Fruit fly (Drosophila melanogaster) whole organism, wandering third instar larva: Measurements from ENCODE around the gene Dnaaf5.

Experiments used
- Abd-B ChIP-seq: fragments of >200 bp; optimal IDR thresholded peaks from 2 replicates; lab custom pipeline; 2017; ENCODE audit warnings: missing biosample characterization, missing genetic modification characterization
- CG32264 ChIP-seq: fragments of 200-800 bp; sonication (Bioruptor generic); optimal IDR thresholded peaks from 2 replicates; lab custom pipeline; 2016; ENCODE audit warnings: missing biosample characterization, missing genetic modification characterization
- CG9705 ChIP-seq: fragments of 200-800 bp; sonication (Bioruptor generic); optimal IDR thresholded peaks from 2 replicates; lab custom pipeline; 2018; ENCODE audit warnings: missing biosample characterization, mild to moderate bottlenecking, missing genetic modification characterization
- CrebA ChIP-seq: fragments of 200-800 bp; sonication (Bioruptor generic); optimal IDR thresholded peaks from 2 replicates; lab custom pipeline; 2016; ENCODE audit warnings: missing biosample characterization, mild to moderate bottlenecking, missing genetic modification characterization, borderline replicate concordance
- Dfd ChIP-seq: fragments of >200 bp; optimal IDR thresholded peaks from 2 replicates; lab custom pipeline; 2017; ENCODE audit warnings: missing biosample characterization, missing genetic modification characterization
- Dif ChIP-seq: fragments of 200-275, 200-300 bp; sonication (Bioruptor generic); optimal IDR thresholded peaks from 2 replicates; lab custom pipeline; 2018; ENCODE audit warnings: missing biosample characterization, missing genetic modification characterization; ENCODE audit not compliant: partially characterized antibody
- GATAd ChIP-seq: sonication (Bioruptor generic); optimal IDR thresholded peaks from 2 replicates; lab custom pipeline; 2016; ENCODE audit warnings: missing biosample characterization, missing genetic modification characterization
- HLH106 ChIP-seq: fragments of 200-800 bp; optimal IDR thresholded peaks from 3 replicates; lab custom pipeline; 2019; ENCODE audit warnings: missing biosample characterization, mild to moderate bottlenecking, missing genetic modification characterization, moderate library complexity
- Hnf4 ChIP-seq: fragments of 200-800 bp; sonication (Bioruptor generic); optimal IDR thresholded peaks from 2 replicates; lab custom pipeline; 2016; ENCODE audit warnings: missing biosample characterization, mild to moderate bottlenecking, missing genetic modification characterization
- Hr78 ChIP-seq: fragments of >200 bp; optimal IDR thresholded peaks from 2 replicates; lab custom pipeline; 2017; ENCODE audit warnings: missing biosample characterization, missing genetic modification characterization
- Hr83 ChIP-seq: fragments of 200-300 bp; sonication (Bioruptor generic); optimal IDR thresholded peaks from 2 replicates; lab custom pipeline; 2016; ENCODE audit warnings: missing biosample characterization, mild to moderate bottlenecking, missing genetic modification characterization, moderate library complexity; ENCODE audit not compliant: poor library complexity, severe bottlenecking
- Mio ChIP-seq: sonication (Bioruptor generic); optimal IDR thresholded peaks from 2 replicates; lab custom pipeline; 2016; ENCODE audit warnings: missing biosample characterization, missing genetic modification characterization
- Myc ChIP-seq: fragments of >200 bp; optimal IDR thresholded peaks from 2 replicates; lab custom pipeline; 2017
- OdsH ChIP-seq: fragments of 200-800 bp; sonication (Bioruptor generic); optimal IDR thresholded peaks from 2 replicates; lab custom pipeline; 2016; ENCODE audit warnings: missing biosample characterization, mild to moderate bottlenecking, missing genetic modification characterization
- Rel ChIP-seq, 2 experiments: fragments of 200-800 bp; sonication (Bioruptor generic) in 1 of 2; optimal IDR thresholded peaks; 2 replicates in 1 of 2; 3 replicates in 1 of 2; lab custom pipeline; 2016 to 2019; ENCODE audit warnings: mild to moderate bottlenecking in 2 of 2, missing biosample characterization in 2 of 2, missing genetic modification characterization in 2 of 2, moderate library complexity in 1 of 2
- Sp1 ChIP-seq: fragments of 200-800 bp; sonication (Bioruptor generic); optimal IDR thresholded peaks from 3 replicates; lab custom pipeline; 2019; ENCODE audit warnings: missing biosample characterization, mild to moderate bottlenecking, missing genetic modification characterization, moderate library complexity
- Vsx2 ChIP-seq: fragments of 200-300, 225-300 bp; sonication (Bioruptor generic); optimal IDR thresholded peaks from 2 replicates; lab custom pipeline; 2018; ENCODE audit warnings: missing biosample characterization, missing genetic modification characterization; ENCODE audit not compliant: partially characterized antibody
- br ChIP-seq: fragments of 200-800 bp; sonication (Bioruptor generic); optimal IDR thresholded peaks from 2 replicates; lab custom pipeline; 2016; ENCODE audit warnings: missing biosample characterization, missing genetic modification characterization
- dl ChIP-seq, 2 experiments: fragments of 175-275, 200-275 bp in 1 of 2; fragments of 200-275 bp in 1 of 2; sonication (Bioruptor generic); optimal IDR thresholded peaks; lab custom pipeline; 2018; ENCODE audit warnings: mild to moderate bottlenecking in 2 of 2, missing biosample characterization in 2 of 2, missing genetic modification characterization in 2 of 2, moderate library complexity in 2 of 2; ENCODE audit not compliant: partially characterized antibody in 2 of 2, insufficient read depth in 1 of 2
- dsf ChIP-seq: sonication (Bioruptor generic); optimal IDR thresholded peaks from 2 replicates; lab custom pipeline; 2016; ENCODE audit warnings: missing biosample characterization, missing genetic modification characterization, borderline replicate concordance
- ey ChIP-seq: fragments of 200-800 bp; sonication (Bioruptor generic); optimal IDR thresholded peaks from 2 replicates; lab custom pipeline; 2016; ENCODE audit warnings: missing biosample characterization, missing genetic modification characterization
- foxo ChIP-seq, 2 experiments: fragments of 200-800 bp; sonication (Bioruptor generic); optimal IDR thresholded peaks; 2 replicates in 1 of 2; 3 replicates in 1 of 2; lab custom pipeline; 2016 to 2017; ENCODE audit warnings: missing biosample characterization in 2 of 2, missing genetic modification characterization in 2 of 2
- fru ChIP-seq: fragments of 200-800 bp; sonication (Bioruptor generic); optimal IDR thresholded peaks from 3 replicates; lab custom pipeline; 2016; ENCODE audit warnings: missing biosample characterization, mild to moderate bottlenecking, missing genetic modification characterization
- h ChIP-seq: fragments of 200-800 bp; sonication (Bioruptor generic); optimal IDR thresholded peaks from 3 replicates; lab custom pipeline; 2016; ENCODE audit warnings: missing biosample characterization, mild to moderate bottlenecking, missing genetic modification characterization
- jim ChIP-seq: fragments of 175-275, 200-325 bp; sonication (Bioruptor generic); optimal IDR thresholded peaks from 2 replicates; lab custom pipeline; 2016; ENCODE audit warnings: missing biosample characterization, mild to moderate bottlenecking, missing genetic modification characterization
- pan ChIP-seq: fragments of >200 bp; optimal IDR thresholded peaks from 2 replicates; lab custom pipeline; 2017
- psq ChIP-seq: fragments of 200-800 bp; sonication (Bioruptor generic); optimal IDR thresholded peaks from 3 replicates; lab custom pipeline; 2017; ENCODE audit warnings: missing biosample characterization, mild to moderate bottlenecking, missing genetic modification characterization, moderate library complexity
- rgr ChIP-seq: fragments of 200-800 bp; sonication (Bioruptor generic); optimal IDR thresholded peaks from 3 replicates; lab custom pipeline; 2016; ENCODE audit warnings: missing biosample characterization, mild to moderate bottlenecking, missing genetic modification characterization
- sage ChIP-seq: fragments of 200-800 bp; sonication (Bioruptor generic); optimal IDR thresholded peaks from 2 replicates; lab custom pipeline; 2016; ENCODE audit warnings: missing biosample characterization, mild to moderate bottlenecking, missing genetic modification characterization
- sv ChIP-seq: fragments of 200-800 bp; sonication (Bioruptor generic); optimal IDR thresholded peaks from 3 replicates; lab custom pipeline; 2016; ENCODE audit warnings: missing biosample characterization, missing genetic modification characterization
- tai ChIP-seq: sonication (Bioruptor generic); optimal IDR thresholded peaks from 2 replicates; lab custom pipeline; 2016; ENCODE audit warnings: missing biosample characterization, missing genetic modification characterization
- usp ChIP-seq: fragments of >200 bp; optimal IDR thresholded peaks from 2 replicates; lab custom pipeline; 2017; ENCODE audit warnings: missing biosample characterization, missing genetic modification characterization
- woc ChIP-seq: sonication (Bioruptor generic); optimal IDR thresholded peaks from 2 replicates; lab custom pipeline; 2016; ENCODE audit warnings: missing biosample characterization, mild to moderate bottlenecking, missing genetic modification characterization

Dnaaf5 gene

dm6 chr3R:14346838-14347745, 14.5 kb downstream of the Dnaaf5 start:
- TF ChIP-seq dl (GFP tag; optimal IDR thresholded peaks at IDR 0.05; lab: Kevin White, UChicago; ENCODE audit: insufficient read depth in 1 of 2, partially characterized antibody in 2 of 2) (peak; percentile 58 to 69), Dif (GFP tag; lab: Kevin White, UChicago) (peak; percentile 46), Rel (GFP tag; optimal IDR thresholded peaks at IDR 0.05; lab: Kevin White, UChicago) (no peak), Rel (tag; optimal IDR thresholded peaks at IDR 0.05; lab: Kevin White, UChicago) (no peak), tai (GFP tag; lab: Kevin White, UChicago) (no peak), Hr83 (GFP tag; lab: Kevin White, UChicago) (no peak), h (GFP tag; lab: Kevin White, UChicago) (peak; percentile 12), ey (GFP tag; lab: Kevin White, UChicago) (peak; percentile 13), Sp1 (no peak), jim (no peak), CG9705 (GFP tag; lab: Kevin White, UChicago) (no peak), pan (lab: Kevin White, UChicago) (no peak), rgr (GFP tag; lab: Kevin White, UChicago) (peak; percentile 3), fru (GFP tag; lab: Kevin White, UChicago) (no peak), GATAd (GFP tag; lab: Kevin White, UChicago) (no peak), sage (GFP tag; lab: Kevin White, UChicago) (no peak), CG32264 (no peak), Hr78 (GFP tag; lab: Kevin White, UChicago) (no peak), sv (peak; percentile 38), br (GFP tag; lab: Kevin White, UChicago) (no peak), Abd-B (GFP tag; lab: Kevin White, UChicago) (no peak), psq (no peak), Vsx2 (GFP tag; lab: Kevin White, UChicago) (no peak), usp (no peak), HLH106 (tag; lab: Kevin White, UChicago) (no peak), Dfd (GFP tag; lab: Kevin White, UChicago) (no peak), dsf (GFP tag; lab: Kevin White, UChicago) (no peak), woc (GFP tag; lab: Kevin White, UChicago) (no peak), Hnf4 (GFP tag; lab: Kevin White, UChicago) (no peak), Myc (lab: Kevin White, UChicago) (no peak), OdsH (GFP tag; lab: Kevin White, UChicago) (no peak), foxo (GFP tag; optimal IDR thresholded peaks at IDR 0.05; lab: Kevin White, UChicago) (peak in 1 of 2 experiments; percentile 25)

- peak; percentile 74 for TF ChIP-seq Dfd (GFP tag; lab: Kevin White, UChicago)
- TF ChIP-seq CG32264: no peak
Observed at dm6 chr3R:14344767-14345166, 16.8 kb downstream of the Dnaaf5 start.

dm6 chr3R:14335504-14335903, 26.1 kb downstream of the Dnaaf5 start:
- TF ChIP-seq Myc (lab: Kevin White, UChicago) (no peak), GATAd (GFP tag; lab: Kevin White, UChicago) (no peak), usp (no peak), sv (no peak), ey (GFP tag; lab: Kevin White, UChicago) (no peak), CrebA (GFP tag; lab: Kevin White, UChicago) (no peak), Hr78 (GFP tag; lab: Kevin White, UChicago) (no peak)
- TF ChIP-seq, all 38 proteins: peak for 0

dm6 chr3R:14332735-14333134, 28.9 kb downstream of the Dnaaf5 start:
- TF ChIP-seq Dif (GFP tag; lab: Kevin White, UChicago) (no peak), dsf (GFP tag; lab: Kevin White, UChicago) (no peak), Mio (no peak), br (GFP tag; lab: Kevin White, UChicago) (no peak), CrebA (GFP tag; lab: Kevin White, UChicago) (no peak)
